Fruit fly (Drosophila melanogaster): ENCODE data around the gene Hakai.

Hakai gene

dm6 chr2L:19574364-19574763 is 7.9 kb downstream of the Hakai start:
- TF ChIP-seq Abd-B (GFP tag; optimal IDR thresholded peaks at IDR 0.05) (no peak), dmrt93B (GFP tag; optimal IDR thresholded peaks at IDR 0.05) (no peak), Sp1 (GFP tag; optimal IDR thresholded peaks at IDR 0.05) (peak; percentile 27), h (GFP tag; optimal IDR thresholded peaks at IDR 0.05) (peak; percentile 51), Hr83 (GFP tag; optimal IDR thresholded peaks at IDR 0.05; ENCODE audit: poor library complexity, severe bottlenecking) (no peak), foxo (GFP tag; optimal IDR thresholded peaks at IDR 0.05) (peak in 1 of 2 experiments; percentile 54), Hr78 (GFP tag; optimal IDR thresholded peaks at IDR 0.05) (no peak), woc (GFP tag; optimal IDR thresholded peaks at IDR 0.05) (peak; percentile 14), br (GFP tag; optimal IDR thresholded peaks at IDR 0.05) (no peak), fru (GFP tag; optimal IDR thresholded peaks at IDR 0.05) (peak; percentile 51), N (GFP tag; optimal IDR thresholded peaks at IDR 0.05) (no peak), usp (GFP tag; optimal IDR thresholded peaks at IDR 0.05) (no peak), ey (GFP tag; optimal IDR thresholded peaks at IDR 0.05) (peak; percentile 1), pan (optimal IDR thresholded peaks at IDR 0.05) (no peak), rgr (GFP tag; optimal IDR thresholded peaks at IDR 0.05) (no peak), HLH106 (tag; optimal IDR thresholded peaks at IDR 0.05) (peak; percentile 33), Jra (GFP tag; optimal IDR thresholded peaks at IDR 0.05) (no peak)

- TF ChIP-seq Abd-B (GFP tag; optimal IDR thresholded peaks at IDR 0.05) (no peak), Myc (optimal IDR thresholded peaks at IDR 0.05) (no peak), Vsx2 (GFP tag; optimal IDR thresholded peaks at IDR 0.05; ENCODE audit: partially characterized antibody) (peak; percentile 4), rgr (GFP tag; optimal IDR thresholded peaks at IDR 0.05) (peak; percentile 91), ey (GFP tag; optimal IDR thresholded peaks at IDR 0.05) (peak; percentile 94), Dif (GFP tag; optimal IDR thresholded peaks at IDR 0.05; ENCODE audit: partially characterized antibody) (peak; percentile 93), CG32264 (GFP tag; optimal IDR thresholded peaks at IDR 0.05) (peak; percentile 83), dmrt93B (GFP tag; optimal IDR thresholded peaks at IDR 0.05) (peak; percentile 89), fru (GFP tag; optimal IDR thresholded peaks at IDR 0.05) (peak; percentile 96), Mio (GFP tag; optimal IDR thresholded peaks at IDR 0.05) (peak; percentile 25), woc (GFP tag; optimal IDR thresholded peaks at IDR 0.05) (peak; percentile 99), h (GFP tag; optimal IDR thresholded peaks at IDR 0.05) (peak; percentile 94), tai (GFP tag; optimal IDR thresholded peaks at IDR 0.05) (no peak), CG9705 (GFP tag; optimal IDR thresholded peaks at IDR 0.05) (peak; percentile 84), GATAd (GFP tag; optimal IDR thresholded peaks at IDR 0.05) (no peak), Sp1 (GFP tag; optimal IDR thresholded peaks at IDR 0.05) (peak; percentile 94), Hr78 (GFP tag; optimal IDR thresholded peaks at IDR 0.05) (no peak), OdsH (GFP tag; optimal IDR thresholded peaks at IDR 0.05) (peak; percentile 94), Dfd (GFP tag; optimal IDR thresholded peaks at IDR 0.05) (no peak), pan (optimal IDR thresholded peaks at IDR 0.05) (peak; percentile 74), CrebA (GFP tag; optimal IDR thresholded peaks at IDR 0.05; ENCODE audit: borderline replicate concordance) (no peak), lola (GFP tag; optimal IDR thresholded peaks at IDR 0.05) (no peak), HLH106 (tag; optimal IDR thresholded peaks at IDR 0.05) (peak; percentile 94), usp (GFP tag; optimal IDR thresholded peaks at IDR 0.05) (no peak), N (GFP tag; optimal IDR thresholded peaks at IDR 0.05) (no peak), Hnf4 (GFP tag; optimal IDR thresholded peaks at IDR 0.05) (peak; percentile 84), sage (GFP tag; optimal IDR thresholded peaks at IDR 0.05) (peak; percentile 82), jim (GFP tag; optimal IDR thresholded peaks at IDR 0.05) (peak; percentile 96), brk (GFP tag; optimal IDR thresholded peaks at IDR 0.05) (peak; percentile 68), Rel (GFP tag; optimal IDR thresholded peaks at IDR 0.05) (peak; percentile 86), Rel (tag; optimal IDR thresholded peaks at IDR 0.05) (peak; percentile 61), foxo (GFP tag; optimal IDR thresholded peaks at IDR 0.05) (peak; percentile 29 to 94), sv (GFP tag; optimal IDR thresholded peaks at IDR 0.05) (peak; percentile 83), Jra (GFP tag; optimal IDR thresholded peaks at IDR 0.05) (peak; percentile 42), Hr83 (GFP tag; optimal IDR thresholded peaks at IDR 0.05; ENCODE audit: poor library complexity, severe bottlenecking) (peak; percentile 53), br (GFP tag; optimal IDR thresholded peaks at IDR 0.05) (peak; percentile 92), psq (GFP tag; optimal IDR thresholded peaks at IDR 0.05) (peak; percentile 92), dl (GFP tag; optimal IDR thresholded peaks at IDR 0.05; ENCODE audit: insufficient read depth in 1 of 2, partially characterized antibody in 2 of 2) (peak; percentile 68 to 79), dsf (GFP tag; optimal IDR thresholded peaks at IDR 0.05; ENCODE audit: borderline replicate concordance) (peak; percentile 3)
These were observed 9.6 kb downstream of the Hakai start for dm6 chr2L:19572496-19573317.
